Worm (Caenorhabditis elegans): ENCODE measurements around the gene Y38H8A.1.

ce11 chrIV:13525223-13525622 lies 42.7 kb downstream of the Y38H8A.1 start:
- TF ChIP-seq ceh-91 (GFP tag; IDR thresholded peaks at IDR 0.05) (no peak), F57C9.4 (tag; optimal IDR thresholded peaks at IDR 0.05) (no peak), unc-62 (GFP tag; optimal IDR thresholded peaks at IDR 0.05) (no peak), ztf-25 (GFP tag; IDR thresholded peaks at IDR 0.05) (no peak), snpc-1.3 (tag; optimal IDR thresholded peaks at IDR 0.05; ENCODE audit: insufficient read depth) (no peak), unc-130 (GFP tag; optimal IDR thresholded peaks at IDR 0.05) (no peak)
